Fruit fly (Drosophila melanogaster) S2 (cell line): ENCODE measurements around the gene Cad88C.

Experiments
- CG8478 ChIP-seq: fragments of >200 bp; optimal IDR thresholded peaks from 2 replicates; lab custom pipeline; 2018
- CTCF ChIP-seq, 2 experiments: fragments of >200 bp; optimal IDR thresholded peaks; 2 replicates each; lab custom pipeline; 2018

DNA sequence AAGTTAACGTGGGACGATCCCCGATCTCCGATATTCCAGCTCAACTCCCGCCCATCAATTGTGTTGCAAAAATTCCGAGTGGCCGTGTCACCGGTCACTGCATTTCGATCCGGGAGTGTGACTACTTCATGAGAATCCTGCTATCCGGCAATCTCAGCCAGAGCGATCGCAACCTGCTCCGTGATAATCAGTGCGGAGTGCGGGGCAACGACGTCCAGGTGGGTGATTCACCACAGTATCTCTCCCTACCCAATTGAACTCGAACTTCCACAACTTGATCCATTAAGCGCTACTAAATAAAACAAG is 27.3 kb downstream of the Cad88C start:
- TF ChIP-seq CTCF (optimal IDR thresholded peaks at IDR 0.05; lab: Kevin White, UChicago), result no peak
- no peak for TF ChIP-seq CG8478 (lab: Kevin White, UChicago)
